Worm (Caenorhabditis elegans) whole organism, mixed stage, embryonic: Measurements from ENCODE around the gene F37C4.4.

Source experiments
- M03D4.4 ChIP-seq: sonication (generic microtip); optimal IDR thresholded peaks from 2 replicates; lab custom pipeline; 2017; ENCODE audit warnings: mild to moderate bottlenecking, missing genetic modification characterization, missing compliant biosample characterization
- bed-3 ChIP-seq: fragments of 200-800 bp; sonication (Bioruptor generic); optimal IDR thresholded peaks from 3 replicates; lab custom pipeline; 2018; ENCODE audit warnings: mild to moderate bottlenecking, missing genetic modification characterization, moderate library complexity, missing compliant biosample characterization
- blmp-1 ChIP-seq: fragments of 150-350 bp; optimal IDR thresholded peaks from 2 replicates; lab custom pipeline; 2014; ENCODE audit warnings: missing biosample characterization, missing genetic modification characterization
- ceh-43 ChIP-seq: fragments of 200-800 bp; sonication (Bioruptor generic); optimal IDR thresholded peaks from 2 replicates; lab custom pipeline; 2018; ENCODE audit warnings: mild to moderate bottlenecking, missing genetic modification characterization, moderate library complexity, missing compliant biosample characterization
- ces-1 ChIP-seq: fragments of 150-350 bp; optimal IDR thresholded peaks from 2 replicates; lab custom pipeline; 2014; ENCODE audit warnings: missing biosample characterization, missing genetic modification reagents, missing genetic modification characterization
- cnd-1 ChIP-seq: fragments of 200-800 bp; sonication (Bioruptor generic); optimal IDR thresholded peaks from 2 replicates; lab custom pipeline; 2018; ENCODE audit warnings: mild to moderate bottlenecking, missing genetic modification characterization, missing compliant biosample characterization
- elt-1 ChIP-seq: sonication (generic microtip); optimal IDR thresholded peaks from 2 replicates; lab custom pipeline; 2017; ENCODE audit warnings: missing genetic modification characterization, mild to moderate bottlenecking, missing compliant biosample characterization, antibody characterized with exemption, moderate library complexity, borderline replicate concordance; ENCODE audit not compliant: insufficient read depth
- elt-3 ChIP-seq: fragments of 150-350 bp; optimal IDR thresholded peaks from 2 replicates; lab custom pipeline; 2014; ENCODE audit warnings: missing biosample characterization, missing genetic modification characterization
- flh-1 ChIP-seq: fragments of 200-800 bp; sonication (Bioruptor generic); optimal IDR thresholded peaks from 2 replicates; lab custom pipeline; 2018; ENCODE audit warnings: mild to moderate bottlenecking, missing genetic modification characterization, moderate library complexity, missing compliant biosample characterization
- ham-2 ChIP-seq: fragments of 200-800 bp; sonication (Bioruptor generic); optimal IDR thresholded peaks from 2 replicates; lab custom pipeline; 2018; ENCODE audit warnings: mild to moderate bottlenecking, missing genetic modification characterization, missing compliant biosample characterization
- lin-32 ChIP-seq: fragments of 200-800 bp; sonication (Bioruptor generic); optimal IDR thresholded peaks from 2 replicates; lab custom pipeline; 2018; ENCODE audit warnings: mild to moderate bottlenecking, missing genetic modification characterization, missing compliant biosample characterization
- lsy-2 ChIP-seq: fragments of 150-350 bp; optimal IDR thresholded peaks from 2 replicates; lab custom pipeline; 2014; ENCODE audit warnings: missing biosample characterization, missing genetic modification characterization
- mab-5 ChIP-seq: fragments of 150-350 bp; optimal IDR thresholded peaks from 2 replicates; lab custom pipeline; 2014; ENCODE audit warnings: missing biosample characterization, missing genetic modification characterization
- mls-2 ChIP-seq: sonication (generic microtip); optimal IDR thresholded peaks from 2 replicates; lab custom pipeline; 2016; ENCODE audit warnings: mild to moderate bottlenecking, missing genetic modification characterization, moderate library complexity, missing compliant biosample characterization
- nhr-2 ChIP-seq: fragments of 150-350 bp; optimal IDR thresholded peaks from 2 replicates; lab custom pipeline; 2014; ENCODE audit warnings: missing biosample characterization, missing genetic modification characterization
- nhr-76 ChIP-seq: sonication (generic microtip); optimal IDR thresholded peaks from 2 replicates; lab custom pipeline; 2017; ENCODE audit warnings: missing biosample characterization, missing genetic modification characterization
- sem-2 ChIP-seq: fragments of 200-800 bp; sonication (Bioruptor generic); optimal IDR thresholded peaks from 2 replicates; lab custom pipeline; 2018; ENCODE audit warnings: mild to moderate bottlenecking, missing genetic modification characterization, missing compliant biosample characterization
- snpc-4 ChIP-seq: fragments of 150-350 bp; optimal IDR thresholded peaks from 2 replicates; lab custom pipeline; 2014; ENCODE audit warnings: missing biosample characterization, missing genetic modification characterization
- sptf-1 ChIP-seq: sonication (generic microtip); optimal IDR thresholded peaks from 2 replicates; lab custom pipeline; 2017; ENCODE audit warnings: mild to moderate bottlenecking, missing genetic modification characterization, moderate library complexity, missing compliant biosample characterization
- tbx-8 ChIP-seq: fragments of 200-800 bp; sonication (Bioruptor generic); optimal IDR thresholded peaks from 2 replicates; lab custom pipeline; 2018; ENCODE audit warnings: mild to moderate bottlenecking, missing genetic modification characterization, moderate library complexity, missing compliant biosample characterization
- unc-120 ChIP-seq: sonication (generic microtip); optimal IDR thresholded peaks from 2 replicates; lab custom pipeline; 2017; ENCODE audit warnings: missing genetic modification characterization, missing compliant biosample characterization; ENCODE audit not compliant: poor library complexity, severe bottlenecking
- unc-39 ChIP-seq: fragments of 150-350 bp; optimal IDR thresholded peaks from 2 replicates; lab custom pipeline; 2014; ENCODE audit warnings: missing biosample characterization, missing genetic modification characterization
- unc-62 ChIP-seq: fragments of 150-350 bp; optimal IDR thresholded peaks from 2 replicates; lab custom pipeline; 2014; ENCODE audit warnings: missing biosample characterization, missing genetic modification reagents, missing genetic modification characterization

Gene F37C4.4

ce11 chrIV:3826590-3827128, 40.5 kb upstream of the F37C4.4 start, which contains the start of gene F28F9.3:
Gene F28F9.3 (plus strand): TSS chrIV:3826890.
- TF ChIP-seq mab-5 (no peak), tbx-8 (GFP tag; lab: Kevin White, UChicago) (no peak), elt-1 (peak; percentile 66), bed-3 (no peak), snpc-4 (tag; lab: Kevin White, UChicago) (no peak), ces-1 (GFP tag; lab: Kevin White, UChicago) (no peak), unc-62 (no peak)

ce11 chrIV:3827724-3828123, 39.4 kb upstream of the F37C4.4 start:
- TF ChIP-seq lin-32 = no peak
- TF ChIP-seq cnd-1 = no peak
- peak; percentile 78 for TF ChIP-seq blmp-1
- TF ChIP-seq unc-62 = peak; percentile 27
- TF ChIP-seq, all 35 proteins: peak for 2

- TF ChIP-seq flh-1 = no peak
- TF ChIP-seq snpc-4 (tag; lab: Kevin White, UChicago) = no peak
- TF ChIP-seq unc-62 = no peak
- no peak for TF ChIP-seq mls-2 (tag; lab: Kevin White, UChicago)
These were observed 35.1 kb upstream of the F37C4.4 start for ce11 chrIV:3832040-3832439.

- no peak for TF ChIP-seq tbx-8 (GFP tag; lab: Kevin White, UChicago)
These were observed 33.3 kb upstream of the F37C4.4 start for ce11 chrIV:3833778-3834177.

ce11 chrIV:3835065-3835464, 32.0 kb upstream of the F37C4.4 start, which contains the start of gene cal-3:
Gene cal-3 (minus strand): TSS chrIV:3835165.
- TF ChIP-seq cnd-1 (no peak), M03D4.4 (no peak), elt-1 (no peak), ceh-43 (GFP tag; lab: Kevin White, UChicago) (no peak), mab-5 (no peak), elt-3 (tag; lab: Kevin White, UChicago) (no peak), ham-2 (no peak)

ce11 chrIV:3838687-3839086, 28.4 kb upstream of the F37C4.4 start:
- TF ChIP-seq ham-2 (no peak), sem-2 (GFP tag; lab: Kevin White, UChicago) (no peak), tbx-8 (GFP tag; lab: Kevin White, UChicago) (no peak), blmp-1 (no peak), sptf-1 (tag; lab: Kevin White, UChicago) (no peak), nhr-2 (tag; lab: Kevin White, UChicago) (peak; percentile 50), bed-3 (no peak), unc-62 (no peak), unc-39 (tag; lab: Kevin White, UChicago) (no peak)

- no peak for TF ChIP-seq unc-120
- no peak for TF ChIP-seq mls-2 (tag; lab: Kevin White, UChicago)
- TF ChIP-seq sem-2 (GFP tag; lab: Kevin White, UChicago) = no peak
- no peak for TF ChIP-seq nhr-2 (tag; lab: Kevin White, UChicago)
- no peak for TF ChIP-seq ceh-43 (GFP tag; lab: Kevin White, UChicago)
- no peak for TF ChIP-seq mab-5
- TF ChIP-seq lin-32 = no peak
- TF ChIP-seq nhr-76 (tag; lab: Kevin White, UChicago) = no peak
- TF ChIP-seq unc-39 (tag; lab: Kevin White, UChicago) = no peak
- TF ChIP-seq sptf-1 (tag; lab: Kevin White, UChicago) = no peak
- TF ChIP-seq cnd-1 = no peak
These were observed 27.7 kb upstream of the F37C4.4 start, which contains the start of gene F28F9.2 for ce11 chrIV:3839420-3839819. Gene F28F9.2 (plus strand): TSS chrIV:3839720.

ce11 chrIV:3840480-3840879, 26.6 kb upstream of the F37C4.4 start:
- TF ChIP-seq unc-120 (no peak), M03D4.4 (no peak), cnd-1 (no peak), nhr-2 (tag; lab: Kevin White, UChicago) (peak; percentile 22), flh-1 (no peak), ces-1 (GFP tag; lab: Kevin White, UChicago) (peak; percentile 90)

- no peak for TF ChIP-seq lsy-2
- peak; percentile 59 for TF ChIP-seq ces-1 (GFP tag; lab: Kevin White, UChicago)
- peak; percentile 54 for TF ChIP-seq nhr-2 (tag; lab: Kevin White, UChicago)
These were observed 25.5 kb upstream of the F37C4.4 start for ce11 chrIV:3841607-3842006.
